Fruit fly (Drosophila melanogaster): ENCODE data around the gene cal1.

cal1 gene

DNA sequence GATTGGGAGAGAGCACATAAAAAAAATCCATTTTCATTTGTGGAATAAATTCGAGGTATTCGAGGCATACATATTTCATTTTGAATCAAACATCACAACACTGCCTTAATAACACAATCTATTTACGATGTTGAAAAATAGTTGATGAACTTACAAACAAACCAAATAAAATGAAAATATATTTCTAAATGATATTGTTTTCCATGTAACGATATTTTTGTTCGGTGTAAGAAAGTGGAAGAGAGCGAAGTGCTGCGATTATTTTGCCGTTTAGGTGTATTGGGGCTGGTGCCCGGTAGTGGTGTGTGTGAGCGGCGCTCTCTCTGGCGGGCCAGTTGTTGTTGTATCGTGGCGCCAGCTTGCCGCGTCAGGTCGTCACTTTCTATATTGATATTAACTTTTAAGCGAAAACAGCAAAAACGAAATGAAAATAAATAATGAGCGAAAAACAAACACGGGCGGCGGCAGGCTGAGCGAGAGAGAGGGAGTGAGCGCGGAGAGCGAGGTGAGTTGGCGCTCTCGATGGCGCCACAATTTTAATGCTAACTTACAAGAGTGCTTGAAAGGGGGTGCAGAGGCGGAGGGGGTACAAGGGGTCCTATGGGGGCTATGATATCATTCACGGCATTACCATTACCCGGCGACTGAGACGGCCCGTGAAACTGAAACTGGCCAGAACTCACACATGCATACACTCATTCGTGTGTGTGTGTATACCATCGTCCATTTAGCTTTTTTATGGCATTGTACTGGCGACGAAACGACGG, 22.9 kb upstream of the cal1 start (continued):
- TF ChIP-seq CG13287 (GFP tag; IDR thresholded peaks at IDR 0.05; ENCODE audit: partially characterized antibody): 0 out of 2 replicates have a peak, but pooled peaks have one; percentile 34
- TF ChIP-seq CG2116 (GFP tag; optimal IDR thresholded peaks at IDR 0.05): peak; percentile 66
- no peak for TF ChIP-seq D (optimal IDR thresholded peaks at IDR 0.05)
- TF ChIP-seq D (GFP tag; optimal IDR thresholded peaks at IDR 0.05): peak; percentile 92
- peak in 1 of 2 experiments; percentile 87 for TF ChIP-seq Hr78 (GFP tag; optimal IDR thresholded peaks at IDR 0.05)
- TF ChIP-seq mld (GFP tag; IDR thresholded peaks at IDR 0.05; ENCODE audit: partially characterized antibody): no peak
- TF ChIP-seq lola (GFP tag; optimal IDR thresholded peaks at IDR 0.05): peak in 1 of 3 experiments; percentile 86
- TF ChIP-seq CG10462 (GFP tag; optimal IDR thresholded peaks at IDR 0.05): peak; percentile 86
- TF ChIP-seq HLHmδ (GFP tag; optimal IDR thresholded peaks at IDR 0.05): no peak
- peak; percentile 91 for TF ChIP-seq Ssrp (tag; optimal IDR thresholded peaks at IDR 0.05)
- TF ChIP-seq Trl (optimal IDR thresholded peaks at IDR 0.05): peak; percentile 71 to 96
- peak; percentile 89 for TF ChIP-seq Trl (GFP tag; optimal IDR thresholded peaks at IDR 0.05)
- peak; percentile 61; the same call in 1 of the 2 replicates for TF ChIP-seq CkIIα-i1 (GFP tag; IDR thresholded peaks at IDR 0.05)
- no peak; the same call in 1 of the 2 replicates for TF ChIP-seq amos (GFP tag; IDR thresholded peaks at IDR 0.05; ENCODE audit: partially characterized antibody)
- TF ChIP-seq CG8359 (GFP tag; optimal IDR thresholded peaks at IDR 0.05; ENCODE audit: borderline replicate concordance): peak; percentile 80
- peak; percentile 96 for TF ChIP-seq CG18599 (GFP tag; optimal IDR thresholded peaks at IDR 0.05)
- TF ChIP-seq dpn (GFP tag; optimal IDR thresholded peaks at IDR 0.05): peak; percentile 91 to 94
- TF ChIP-seq CG10959 (GFP tag; IDR thresholded peaks at IDR 0.05): peak; percentile 69
- peak; percentile 60 for TF ChIP-seq ab (GFP tag; optimal IDR thresholded peaks at IDR 0.05)
- peak; percentile 89 for TF ChIP-seq CG1602 (GFP tag; optimal IDR thresholded peaks at IDR 0.05)
- TF ChIP-seq CG5180 (GFP tag; optimal IDR thresholded peaks at IDR 0.05): peak; percentile 83
- peak; percentile 94 for TF ChIP-seq tap (tag; optimal IDR thresholded peaks at IDR 0.05)
- peak; percentile 60 for TF ChIP-seq CG3995 (GFP tag; optimal IDR thresholded peaks at IDR 0.05)
- peak; percentile 94 for TF ChIP-seq ind (GFP tag; optimal IDR thresholded peaks at IDR 0.05)
- TF ChIP-seq CG12104 (GFP tag; optimal IDR thresholded peaks at IDR 0.05): peak; percentile 88
- peak; percentile 95 for TF ChIP-seq nmo (GFP tag; optimal IDR thresholded peaks at IDR 0.05)
- peak; percentile 90 for TF ChIP-seq Side (GFP tag; optimal IDR thresholded peaks at IDR 0.05)
- TF ChIP-seq Vsx1 (GFP tag; optimal IDR thresholded peaks at IDR 0.05): peak; percentile 85
- TF ChIP-seq C15 (GFP tag; IDR thresholded peaks at IDR 0.05): 0 out of 3 replicates have a peak, but pooled peaks have one; percentile 54
- TF ChIP-seq Dip2 (GFP tag; IDR thresholded peaks at IDR 0.05): no peak
- TF ChIP-seq CG16813 (GFP tag; IDR thresholded peaks at IDR 0.05; ENCODE audit: partially characterized antibody): 0 out of 3 replicates have a peak, but pooled peaks have one; percentile 12
- peak; percentile 82 for TF ChIP-seq slp2 (GFP tag; optimal IDR thresholded peaks at IDR 0.05)
- TF ChIP-seq maf-S (GFP tag; optimal IDR thresholded peaks at IDR 0.05): peak; percentile 89
- peak; percentile 81 to 96 for TF ChIP-seq bsh (GFP tag; optimal IDR thresholded peaks at IDR 0.05)
- TF ChIP-seq CG8924 (tag; optimal IDR thresholded peaks at IDR 0.05): peak; percentile 97
- TF ChIP-seq dmrt99B (tag; optimal IDR thresholded peaks at IDR 0.05): peak; percentile 97
- TF ChIP-seq Six4 (GFP tag; optimal IDR thresholded peaks at IDR 0.05): peak; percentile 84
- peak; percentile 95 for TF ChIP-seq Oli (tag; optimal IDR thresholded peaks at IDR 0.05)
- peak; percentile 93 for TF ChIP-seq stc (GFP tag; IDR thresholded peaks at IDR 0.05)
- TF ChIP-seq otp (GFP tag; IDR thresholded peaks at IDR 0.05): peak; percentile 73; the same call in 2 of the 3 replicates
- peak; percentile 80 for TF ChIP-seq dati (GFP tag; IDR thresholded peaks at IDR 0.05)
- TF ChIP-seq CG17186 (GFP tag; optimal IDR thresholded peaks at IDR 0.05): peak; percentile 25
- TF ChIP-seq Hmx (GFP tag; optimal IDR thresholded peaks at IDR 0.05): peak; percentile 91
- TF ChIP-seq B-H1 (GFP tag; IDR thresholded peaks at IDR 0.05): peak; percentile 85
- TF ChIP-seq p53 (GFP tag; optimal IDR thresholded peaks at IDR 0.05): no peak
- TF ChIP-seq sens (GFP tag): peak; percentile 99
- peak; percentile 86 for TF ChIP-seq ttk (GFP tag; IDR thresholded peaks at IDR 0.05)
- no peak for TF ChIP-seq Tbp (GFP tag; optimal IDR thresholded peaks at IDR 0.05)

All from whole organism, embryonic.